Worm (Caenorhabditis elegans) whole organism, L1 larva: Measurements from ENCODE around the gene msp-113.
"Not testable (repeated sequence)": the region's sequence is repeated elsewhere in the genome, so short reads cannot be mapped to it uniquely, and the experiment has no call there.

Source experiments
- aha-1 ChIP-seq: fragments of 150-350 bp; optimal IDR thresholded peaks from 2 replicates; lab custom pipeline; 2014; ENCODE audit warnings: missing biosample characterization, missing genetic modification characterization
- alr-1 ChIP-seq: fragments of 200-800 bp; sonication (Bioruptor generic); optimal IDR thresholded peaks from 2 replicates; lab custom pipeline; 2018; ENCODE audit warnings: borderline replicate concordance, mild to moderate bottlenecking, missing genetic modification characterization, missing compliant biosample characterization
- ceh-88 ChIP-seq: fragments of 200-800 bp; sonication (Bioruptor generic); IDR thresholded peaks from 2 replicates; pipeline ENCODE4 v1.3.6; 2022; ENCODE audit warnings: missing genetic modification characterization, missing compliant biosample characterization
- efl-1 ChIP-seq, 4 experiments: fragments of 150-350 bp; optimal IDR thresholded peaks in 3 of 4; peaks in 1 of 4; 1 replicate in 1 of 4; 2 replicates in 3 of 4; lab custom pipeline; 2014; ENCODE audit warnings: missing biosample characterization in 2 of 4, missing genetic modification characterization in 2 of 4, missing genetic modification reagents in 2 of 4
- egl-27 ChIP-seq, 2 experiments: fragments of 150-350 bp in 1 of 2; sonication (generic microtip); optimal IDR thresholded peaks; 3 replicates each; lab custom pipeline; 2017 to 2018; ENCODE audit warnings: missing biosample characterization in 2 of 2, missing genetic modification characterization in 2 of 2, missing genetic modification reagents in 2 of 2
- elt-2 ChIP-seq: sonication (generic microtip); optimal IDR thresholded peaks from 2 replicates; lab custom pipeline; 2016; ENCODE audit warnings: missing genetic modification characterization, mild to moderate bottlenecking, inconsistent platforms, missing compliant biosample characterization, missing genetic modification reagents
- elt-3 ChIP-seq, 6 experiments: fragments of 150-350 bp in 1 of 6; sonication (generic microtip); optimal IDR thresholded peaks; 2 replicates each; lab custom pipeline; 2017 to 2018; ENCODE audit warnings: missing biosample characterization in 6 of 6, missing genetic modification characterization in 6 of 6, inconsistent platforms in 1 of 6
- ets-5 ChIP-seq: fragments of 200-800 bp; sonication (Bioruptor generic); IDR thresholded peaks from 2 replicates; pipeline ENCODE4 v1.3.6; 2022; ENCODE audit warnings: missing genetic modification characterization, missing compliant biosample characterization
- hlh-17 ChIP-seq: fragments of 200-800 bp; sonication (Bioruptor generic); optimal IDR thresholded peaks from 2 replicates; lab custom pipeline; 2018; ENCODE audit warnings: missing genetic modification characterization, mild to moderate bottlenecking, missing compliant biosample characterization, moderate library complexity, borderline replicate concordance
- hpl-2 ChIP-seq: fragments of 150-350 bp; optimal IDR thresholded peaks from 2 replicates; lab custom pipeline; 2014; ENCODE audit warnings: missing biosample characterization, missing genetic modification reagents, missing genetic modification characterization
- irx-1 ChIP-seq: sonication (generic microtip); optimal IDR thresholded peaks from 2 replicates; lab custom pipeline; 2016; ENCODE audit warnings: missing genetic modification characterization, missing compliant biosample characterization
- jun-1 ChIP-seq: fragments of 150-350 bp; optimal IDR thresholded peaks from 2 replicates; lab custom pipeline; 2014; ENCODE audit warnings: missing biosample characterization, missing genetic modification reagents, missing genetic modification characterization
- lin-35 ChIP-seq, 2 experiments: fragments of 150-350 bp; optimal IDR thresholded peaks; 2 replicates each; lab custom pipeline; 2014; ENCODE audit warnings: missing biosample characterization in 2 of 2, missing genetic modification characterization in 2 of 2, missing genetic modification reagents in 2 of 2
- lir-3 ChIP-seq: sonication (generic microtip); optimal IDR thresholded peaks from 2 replicates; lab custom pipeline; 2016; ENCODE audit warnings: mild to moderate bottlenecking, missing genetic modification characterization, moderate library complexity, missing compliant biosample characterization; ENCODE audit not compliant: poor library complexity
- mdl-1 ChIP-seq, 2 experiments: fragments of 150-350 bp; optimal IDR thresholded peaks; 2 replicates each; lab custom pipeline; 2014 to 2017; ENCODE audit warnings: missing biosample characterization in 2 of 2, missing genetic modification characterization in 2 of 2, inconsistent platforms in 1 of 2
- mef-2 ChIP-seq: fragments of 150-350 bp; optimal IDR thresholded peaks from 2 replicates; lab custom pipeline; 2014; ENCODE audit warnings: missing biosample characterization, missing genetic modification characterization
- nhr-19 ChIP-seq: fragments of 200-800 bp; sonication (Bioruptor generic); conservative IDR thresholded peaks from 2 replicates; pipeline ENCODE4 v1.3.6; 2022; ENCODE audit warnings: missing genetic modification characterization, missing compliant biosample characterization
- nhr-47 ChIP-seq: sonication (generic microtip); optimal IDR thresholded peaks from 2 replicates; lab custom pipeline; 2016; ENCODE audit warnings: mild to moderate bottlenecking, missing genetic modification characterization, moderate library complexity, missing compliant biosample characterization
- nhr-84 ChIP-seq: sonication (generic microtip); optimal IDR thresholded peaks from 2 replicates; lab custom pipeline; 2017; ENCODE audit warnings: missing biosample characterization, missing genetic modification characterization
- nhr-85 ChIP-seq: sonication (generic microtip); peaks from one replicate; lab custom pipeline; 2016; ENCODE audit warnings: missing genetic modification characterization, inconsistent platforms, missing compliant biosample characterization
- snpc-4 ChIP-seq: fragments of 150-350 bp; optimal IDR thresholded peaks from 2 replicates; lab custom pipeline; 2014; ENCODE audit warnings: missing biosample characterization, missing genetic modification characterization
- snu-23 ChIP-seq: sonication (generic microtip); optimal IDR thresholded peaks from 2 replicates; lab custom pipeline; 2016; ENCODE audit warnings: missing genetic modification characterization, missing compliant biosample characterization
- sptf-1 ChIP-seq: fragments of 150-350 bp; optimal IDR thresholded peaks from 2 replicates; lab custom pipeline; 2014; ENCODE audit warnings: missing biosample characterization, missing genetic modification characterization
- sup-37 ChIP-seq: fragments of 200-800 bp; sonication (Bioruptor generic); optimal IDR thresholded peaks from 2 replicates; lab custom pipeline; 2018; ENCODE audit warnings: mild to moderate bottlenecking, missing genetic modification characterization, missing compliant biosample characterization
- swsn-7 ChIP-seq: sonication (generic microtip); optimal IDR thresholded peaks from 2 replicates; lab custom pipeline; 2016; ENCODE audit warnings: missing genetic modification characterization, missing compliant biosample characterization
- unc-86 ChIP-seq: sonication (generic microtip); optimal IDR thresholded peaks from 2 replicates; lab custom pipeline; 2016; ENCODE audit warnings: missing genetic modification characterization, missing compliant biosample characterization

msp-113 gene

ce11 chrIV:5297436-5298012, at the start of gene msp-113, which contains the start of gene ZK354.6:
Gene msp-113 (plus strand): TSS chrIV:5297962.
Gene ZK354.6 (minus strand): TSS chrIV:5297536.
- TF ChIP-seq jun-1 (tag; lab: Kevin White, UChicago) = no peak
- no peak for TF ChIP-seq hpl-2
- no peak for TF ChIP-seq ceh-88 (GFP tag; lab: Robert Waterston, UW)
- no peak for TF ChIP-seq elt-2 (tag; lab: Kevin White, UChicago)
- no peak for TF ChIP-seq irx-1 (tag; lab: Kevin White, UChicago)
- TF ChIP-seq mef-2 = no peak
- TF ChIP-seq ets-5 = no peak
- no peak for TF ChIP-seq lir-3
- no peak for TF ChIP-seq efl-1 (optimal IDR thresholded peaks at IDR 0.05; lab: Kevin White, UChicago)
- TF ChIP-seq efl-1 (GFP tag; optimal IDR thresholded peaks at IDR 0.05 in 1 of 2; lab: Kevin White, UChicago) = no peak
- no peak for TF ChIP-seq sup-37
- no peak for TF ChIP-seq egl-27 (tag; optimal IDR thresholded peaks at IDR 0.05; lab: Kevin White, UChicago)
- no peak for TF ChIP-seq swsn-7 (tag; lab: Kevin White, UChicago)

- not testable (repeated sequence) for TF ChIP-seq hlh-17 (GFP tag; lab: Kevin White, UChicago); sptf-1 (tag; lab: Kevin White, UChicago); mdl-1 (tag; optimal IDR thresholded peaks at IDR 0.05; lab: Kevin White, UChicago)
These were observed 43.1 kb upstream of the msp-113 start, which contains the start of gene F36H12.10 for ce11 chrIV:5254678-5255077. Gene F36H12.10 (minus strand): TSS chrIV:5254778.

- not testable (repeated sequence) for TF ChIP-seq unc-86 (tag; lab: Kevin White, UChicago); lin-35 (GFP tag; optimal IDR thresholded peaks at IDR 0.05; lab: Kevin White, UChicago); nhr-85 (tag; lab: Kevin White, UChicago)
These were observed 41.0 kb upstream of the msp-113 start, which contains the start of gene F36H12.9 for ce11 chrIV:5256731-5257130. Gene F36H12.9 (plus strand): TSS chrIV:5257031.

- TF ChIP-seq mef-2; elt-3 (tag; optimal IDR thresholded peaks at IDR 0.05; lab: Kevin White, UChicago); alr-1: not testable (repeated sequence)
- TF ChIP-seq, all 84 proteins: peak for 0; not testable (repeated sequence) for 84
These were observed 39.4 kb upstream of the msp-113 start, which contains the start of gene ttbk-2.1 for ce11 chrIV:5258385-5258784. Gene ttbk-2.1 (plus strand): TSS chrIV:5258685.

DNA sequence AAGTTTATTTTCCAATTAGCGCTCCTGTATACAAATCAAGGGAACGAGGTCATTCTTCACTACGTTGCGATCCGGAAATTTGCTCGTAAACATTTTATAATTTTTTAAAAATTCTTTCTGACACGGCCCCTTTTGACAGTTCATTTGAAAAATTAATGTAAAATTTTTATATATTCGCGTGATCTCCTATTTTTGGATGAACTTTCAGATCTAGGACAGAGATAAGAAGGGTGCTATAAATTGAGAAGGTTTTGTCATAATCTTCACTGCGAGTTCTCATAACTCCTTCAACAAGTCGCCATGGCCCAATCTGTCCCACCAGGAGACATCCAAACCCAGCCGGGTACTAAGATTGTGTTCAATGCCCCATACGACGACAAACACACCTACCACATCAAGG, 37.5 kb upstream of the msp-113 start, which contains the start of gene msp-19:
Gene msp-19, plus strand, starts transcription at position 301 of the 400 bp plus-strand sequence.
- not testable (repeated sequence) for TF ChIP-seq snu-23 (GFP tag; lab: Kevin White, UChicago); aha-1 (tag; lab: Kevin White, UChicago); nhr-84 (tag; lab: Kevin White, UChicago)

DNA sequence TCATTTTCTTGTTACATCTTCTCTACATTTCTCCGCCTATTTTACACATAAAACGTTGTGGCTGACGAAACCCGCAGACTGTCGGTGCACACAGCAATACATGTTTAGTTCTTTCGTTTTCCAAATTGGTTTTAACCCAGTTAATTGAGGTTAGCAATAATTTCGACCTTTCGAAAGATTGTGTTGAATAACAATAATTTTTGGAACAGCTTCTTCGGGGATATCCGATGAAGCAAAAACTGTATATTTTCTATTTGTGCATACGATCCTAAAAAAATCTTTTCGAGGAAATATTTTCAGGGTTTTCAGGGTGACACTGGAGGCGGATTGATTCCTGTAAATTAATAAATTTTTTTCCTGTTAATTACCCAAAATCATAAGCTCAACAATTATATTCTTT, 36.0 kb upstream of the msp-113 start:
- TF ChIP-seq nhr-19 (GFP tag; lab: Robert Waterston, UW) = peak; percentile 52
- TF ChIP-seq, all 84 proteins: peak for 1; not testable (repeated sequence) for 83

DNA sequence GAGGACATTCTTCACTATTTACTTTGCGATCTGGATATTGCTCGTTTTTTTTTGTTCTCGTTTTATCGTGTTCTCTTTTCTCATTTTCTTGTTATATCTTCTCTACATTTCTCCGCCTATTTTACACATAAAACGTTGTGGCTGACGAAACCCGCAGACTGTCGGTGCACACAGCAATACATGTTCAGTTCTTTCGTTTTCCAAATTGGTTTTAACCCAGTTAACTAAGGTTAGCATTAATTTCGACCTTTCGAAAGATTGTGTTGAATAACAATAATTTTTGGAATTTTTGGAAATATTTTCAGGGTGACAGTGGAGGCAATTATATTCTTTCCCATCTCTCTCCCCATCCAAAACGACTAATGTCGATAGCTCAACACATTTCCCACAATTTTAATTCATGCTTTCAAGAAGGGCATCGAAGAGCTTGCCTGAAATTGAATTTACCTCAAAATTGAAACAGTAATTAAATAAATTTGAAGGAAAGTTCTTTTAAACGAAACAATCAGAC, 33.0 kb upstream of the msp-113 start:
- TF ChIP-seq snpc-4 (tag; lab: Kevin White, UChicago) (peak; percentile 85), nhr-19 (GFP tag; lab: Robert Waterston, UW) (peak; percentile 70), elt-2 (tag; lab: Kevin White, UChicago) (peak; percentile 1), nhr-47 (tag; lab: Kevin White, UChicago) (peak; percentile 25)
- TF ChIP-seq, all 84 proteins: peak for 4; not testable (repeated sequence) for 80
